Fruit fly (Drosophila melanogaster) whole organism, embryonic: ENCODE measurements around the gene CG5446.
A peak's percentile ranks its signal among the peaks of the same experiment; 100 is the strongest.

ENCODE experiments used
- Atf3 ChIP-seq: fragments of 200-800 bp; sonication (Bioruptor generic); optimal IDR thresholded peaks from 3 replicates; lab custom pipeline; 2016; ENCODE audit warnings: missing biosample characterization, missing genetic modification characterization
- B-H2 ChIP-seq: fragments of 200-800 bp; sonication (Bioruptor generic); optimal IDR thresholded peaks from 2 replicates; lab custom pipeline; 2018; ENCODE audit warnings: missing biosample characterization, mild to moderate bottlenecking, missing genetic modification characterization
- CG10147 ChIP-seq: fragments of 200-800 bp; sonication (Bioruptor generic); optimal IDR thresholded peaks from 2 replicates; lab custom pipeline; 2019; ENCODE audit warnings: missing biosample characterization, mild to moderate bottlenecking, missing genetic modification characterization, moderate library complexity
- CG10321 ChIP-seq: fragments of 200-800 bp; sonication (Bioruptor generic); IDR thresholded peaks from 2 replicates; pipeline ENCODE4 v1.3.6; 2022; ENCODE audit warnings: missing biosample characterization, missing genetic modification characterization
- CG10543 ChIP-seq: fragments of 200-800 bp; sonication (Bioruptor generic); optimal IDR thresholded peaks from 3 replicates; lab custom pipeline; 2017; ENCODE audit warnings: missing biosample characterization, mild to moderate bottlenecking, missing genetic modification characterization, moderate library complexity
- CG11398 ChIP-seq: fragments of 200-800 bp; sonication (Bioruptor generic); optimal IDR thresholded peaks from 2 replicates; lab custom pipeline; 2016; ENCODE audit warnings: missing biosample characterization, missing genetic modification characterization
- CG12104 ChIP-seq: fragments of 200-800 bp; sonication (Bioruptor generic); optimal IDR thresholded peaks from 3 replicates; lab custom pipeline; 2016; ENCODE audit warnings: missing biosample characterization, missing genetic modification characterization
- CG12769 ChIP-seq: fragments of 200-800 bp; sonication (Bioruptor generic); optimal IDR thresholded peaks from 2 replicates; lab custom pipeline; 2019; ENCODE audit warnings: missing biosample characterization, mild to moderate bottlenecking, missing genetic modification characterization, moderate library complexity
- CG13775 ChIP-seq: fragments of 200-800 bp; sonication (Bioruptor generic); optimal IDR thresholded peaks from 3 replicates; lab custom pipeline; 2017; ENCODE audit warnings: missing biosample characterization, mild to moderate bottlenecking, missing genetic modification characterization
- CG16813 ChIP-seq: fragments of 200-800 bp; sonication (Bioruptor generic); IDR thresholded peaks from 3 replicates; pipeline ENCODE4 v1.3.6; 2022; ENCODE audit warnings: missing biosample characterization, missing genetic modification characterization; ENCODE audit not compliant: partially characterized antibody
- CG16815 ChIP-seq: fragments of 200-800 bp; sonication (Bioruptor generic); optimal IDR thresholded peaks from 3 replicates; lab custom pipeline; 2017; ENCODE audit warnings: missing biosample characterization, mild to moderate bottlenecking, missing genetic modification characterization
- CG1832 ChIP-seq: fragments of 200-800 bp; sonication (Bioruptor generic); optimal IDR thresholded peaks from 2 replicates; lab custom pipeline; 2017; ENCODE audit warnings: missing biosample characterization, mild to moderate bottlenecking, missing genetic modification characterization, inconsistent platforms
- CG18764 ChIP-seq: fragments of 200-800 bp; sonication (Bioruptor generic); optimal IDR thresholded peaks from 3 replicates; lab custom pipeline; 2016; ENCODE audit warnings: missing biosample characterization, missing genetic modification characterization
- CG2116 ChIP-seq: fragments of 200-800 bp; sonication (Bioruptor generic); optimal IDR thresholded peaks from 3 replicates; lab custom pipeline; 2018; ENCODE audit warnings: missing biosample characterization, mild to moderate bottlenecking, missing genetic modification characterization
- CG31388 ChIP-seq: fragments of 200-800 bp; sonication (Bioruptor generic); optimal IDR thresholded peaks from 2 replicates; lab custom pipeline; 2016; ENCODE audit warnings: missing biosample characterization, missing genetic modification characterization
- CG32772 ChIP-seq: fragments of 200-800 bp; sonication (Bioruptor generic); IDR thresholded peaks from 2 replicates; pipeline ENCODE4 v1.3.6; 2022; ENCODE audit warnings: missing biosample characterization, missing genetic modification characterization
- CG3838 ChIP-seq: fragments of 200-800 bp; sonication (Bioruptor generic); optimal IDR thresholded peaks from 3 replicates; lab custom pipeline; 2016; ENCODE audit warnings: missing biosample characterization, missing genetic modification characterization
- CG4282 ChIP-seq: fragments of 200-800 bp; sonication (Bioruptor generic); optimal IDR thresholded peaks from 2 replicates; lab custom pipeline; 2016; ENCODE audit warnings: missing biosample characterization, missing genetic modification characterization
- CG4424 ChIP-seq: fragments of 200-800 bp; sonication (Bioruptor generic); optimal IDR thresholded peaks from 3 replicates; lab custom pipeline; 2016; ENCODE audit warnings: missing biosample characterization, missing genetic modification characterization
- CG6791 ChIP-seq: fragments of 200-800 bp; sonication (Bioruptor generic); IDR thresholded peaks from 3 replicates; pipeline ENCODE4 v1.3.6; 2022; ENCODE audit warnings: missing biosample characterization, missing genetic modification characterization; ENCODE audit not compliant: partially characterized antibody
- CG7271 ChIP-seq: fragments of 200-800 bp; sonication (Bioruptor generic); optimal IDR thresholded peaks from 2 replicates; lab custom pipeline; 2018; ENCODE audit warnings: missing biosample characterization, mild to moderate bottlenecking, missing genetic modification characterization, moderate library complexity
- Dfd ChIP-seq, 2 experiments: fragments of >200 bp; optimal IDR thresholded peaks; 2 replicates each; lab custom pipeline; 2017; ENCODE audit warnings: missing biosample characterization in 2 of 2, missing genetic modification characterization in 2 of 2
- Ets65A ChIP-seq: fragments of 200-800 bp; sonication (Bioruptor generic); peaks from one replicate; lab custom pipeline; 2016; ENCODE audit warnings: missing biosample characterization, missing genetic modification characterization
- GATAe ChIP-seq: fragments of 200-800 bp; sonication (Bioruptor generic); conservative IDR thresholded peaks from 2 replicates; pipeline ENCODE4 v1.3.6; 2022; ENCODE audit warnings: missing biosample characterization, missing genetic modification characterization
- Max ChIP-seq: fragments of 200-800 bp; sonication (Bioruptor generic); optimal IDR thresholded peaks from 2 replicates; lab custom pipeline; 2016; ENCODE audit warnings: missing biosample characterization, mild to moderate bottlenecking, missing genetic modification characterization
- NC2β ChIP-seq: fragments of 200-800 bp; sonication (Bioruptor generic); optimal IDR thresholded peaks from 2 replicates; lab custom pipeline; 2016; ENCODE audit warnings: missing biosample characterization, missing genetic modification characterization
- NfI ChIP-seq: fragments of 200-800 bp; sonication (Bioruptor generic); optimal IDR thresholded peaks from 3 replicates; lab custom pipeline; 2018; ENCODE audit warnings: missing biosample characterization, mild to moderate bottlenecking, missing genetic modification characterization, moderate library complexity
- Oli ChIP-seq: fragments of 200-800 bp; sonication (Bioruptor generic); optimal IDR thresholded peaks from 2 replicates; lab custom pipeline; 2018; ENCODE audit warnings: missing biosample characterization, mild to moderate bottlenecking, missing genetic modification characterization, moderate library complexity
- Opbp ChIP-seq: fragments of 200-800 bp; sonication (Bioruptor generic); IDR thresholded peaks from 3 replicates; pipeline ENCODE4 v1.3.6; 2022; ENCODE audit warnings: missing biosample characterization, missing genetic modification characterization; ENCODE audit not compliant: partially characterized antibody
- PHDP ChIP-seq: fragments of 200-800 bp; sonication (Bioruptor generic); optimal IDR thresholded peaks from 3 replicates; lab custom pipeline; 2018; ENCODE audit warnings: missing biosample characterization, mild to moderate bottlenecking, missing genetic modification characterization, moderate library complexity
- Six4 ChIP-seq: fragments of 200-800 bp; sonication (Bioruptor generic); optimal IDR thresholded peaks from 2 replicates; lab custom pipeline; 2016; ENCODE audit warnings: missing biosample characterization, missing genetic modification characterization
- bcd ChIP-seq: fragments of 200-800 bp; sonication (Bioruptor generic); optimal IDR thresholded peaks from 2 replicates; lab custom pipeline; 2017; ENCODE audit warnings: missing biosample characterization, mild to moderate bottlenecking, missing genetic modification characterization
- bigmax ChIP-seq: fragments of 200-800 bp; sonication (Bioruptor generic); optimal IDR thresholded peaks from 2 replicates; lab custom pipeline; 2018; ENCODE audit warnings: missing biosample characterization, mild to moderate bottlenecking, missing genetic modification characterization
- chif ChIP-seq, 2 experiments: fragments of 200-800 bp; sonication (Bioruptor generic); optimal IDR thresholded peaks; 3 replicates each; lab custom pipeline; 2016; ENCODE audit warnings: missing biosample characterization in 2 of 2, missing genetic modification characterization in 2 of 2
- dmrt11E ChIP-seq: fragments of 200-800 bp; sonication (Bioruptor generic); optimal IDR thresholded peaks from 3 replicates; lab custom pipeline; 2018; ENCODE audit warnings: missing biosample characterization, mild to moderate bottlenecking, missing genetic modification characterization, moderate library complexity
- dmrt99B ChIP-seq: fragments of 200-800 bp; sonication (Bioruptor generic); optimal IDR thresholded peaks from 2 replicates; lab custom pipeline; 2018; ENCODE audit warnings: missing biosample characterization, mild to moderate bottlenecking, missing genetic modification characterization, moderate library complexity
- dpn ChIP-seq, 2 experiments: fragments of 200-800 bp; sonication (Bioruptor generic); optimal IDR thresholded peaks; 3 replicates each; lab custom pipeline; 2016; ENCODE audit warnings: missing biosample characterization in 2 of 2, missing genetic modification characterization in 2 of 2
- eyg ChIP-seq: fragments of 200-800 bp; sonication (Bioruptor generic); optimal IDR thresholded peaks from 3 replicates; lab custom pipeline; 2016; ENCODE audit warnings: missing biosample characterization, missing genetic modification characterization
- ftz-f1 ChIP-seq: fragments of 200-800 bp; sonication (Bioruptor generic); optimal IDR thresholded peaks from 2 replicates; lab custom pipeline; 2016; ENCODE audit warnings: missing biosample characterization, missing genetic modification characterization
- gfzf ChIP-seq: fragments of 200-800 bp; sonication (Bioruptor generic); optimal IDR thresholded peaks from 2 replicates; lab custom pipeline; 2016; ENCODE audit warnings: missing biosample characterization, mild to moderate bottlenecking, missing genetic modification characterization, moderate library complexity
- grau ChIP-seq: fragments of 200-800 bp; optimal IDR thresholded peaks from 3 replicates; lab custom pipeline; 2019; ENCODE audit warnings: missing biosample characterization, mild to moderate bottlenecking, missing genetic modification characterization, moderate library complexity
- kah ChIP-seq: fragments of 200-800 bp; sonication (Bioruptor generic); optimal IDR thresholded peaks from 2 replicates; lab custom pipeline; 2018; ENCODE audit warnings: missing biosample characterization, mild to moderate bottlenecking, missing genetic modification characterization
- kay ChIP-seq: fragments of 200-800 bp; sonication (Bioruptor generic); optimal IDR thresholded peaks from 2 replicates; lab custom pipeline; 2016; ENCODE audit warnings: missing biosample characterization, missing genetic modification characterization
- nerfin-1 ChIP-seq: fragments of 200-800 bp; sonication (Bioruptor generic); optimal IDR thresholded peaks from 3 replicates; lab custom pipeline; 2019; ENCODE audit warnings: missing biosample characterization, mild to moderate bottlenecking, missing genetic modification characterization, moderate library complexity
- odd ChIP-seq: fragments of 200-800 bp; sonication (Bioruptor generic); optimal IDR thresholded peaks from 2 replicates; lab custom pipeline; 2017; ENCODE audit warnings: missing biosample characterization, mild to moderate bottlenecking, missing genetic modification characterization
- p53 ChIP-seq: fragments of 200-800 bp; sonication (Bioruptor generic); optimal IDR thresholded peaks from 2 replicates; lab custom pipeline; 2016; ENCODE audit warnings: missing biosample characterization, missing genetic modification characterization
- pzg ChIP-seq: fragments of 200-800 bp; sonication (Bioruptor generic); optimal IDR thresholded peaks from 3 replicates; lab custom pipeline; 2018; ENCODE audit warnings: missing biosample characterization, mild to moderate bottlenecking, missing genetic modification characterization, moderate library complexity
- seq ChIP-seq: fragments of 200-800 bp; sonication (Bioruptor generic); IDR thresholded peaks from 2 replicates; pipeline ENCODE4 v1.3.6; 2022; ENCODE audit warnings: missing biosample characterization, missing genetic modification characterization

The CG5446 gene

dm6 chr2L:12460767-12461739, 33.5 kb upstream of the CG5446 start (continued):
- TF ChIP-seq Dfd (GFP tag; optimal IDR thresholded peaks at IDR 0.05; lab: Kevin White, UChicago) (no peak), kay (peak; percentile 36), kah (GFP tag; lab: Kevin White, UChicago) (peak; percentile 78), CG4424 (GFP tag; lab: Kevin White, UChicago) (no peak), pzg (GFP tag; lab: Kevin White, UChicago) (peak; percentile 3), CG10321 (GFP tag; lab: Robert Waterston, UW) (no peak), grau (tag; lab: Kevin White, UChicago) (peak; percentile 38), CG6791 (GFP tag; lab: Robert Waterston, UW) (no peak), CG12104 (peak; percentile 28), dmrt11E (tag; lab: Kevin White, UChicago) (peak; percentile 20), B-H2 (GFP tag; lab: Kevin White, UChicago) (peak; percentile 92), nerfin-1 (peak; percentile 92), Six4 (GFP tag; lab: Kevin White, UChicago) (no peak), CG12769 (tag; lab: Kevin White, UChicago) (peak; percentile 56), Max (GFP tag; lab: Kevin White, UChicago) (peak; percentile 75), p53 (GFP tag; lab: Kevin White, UChicago) (no peak), GATAe (GFP tag; lab: Robert Waterston, UW) (no peak), CG3838 (GFP tag; lab: Kevin White, UChicago) (peak; percentile 49), CG2116 (GFP tag; lab: Kevin White, UChicago) (peak; percentile 55), CG11398 (GFP tag; lab: Kevin White, UChicago) (no peak), PHDP (tag; lab: Kevin White, UChicago) (peak; percentile 61), CG7271 (tag; lab: Kevin White, UChicago) (peak; percentile 64), CG31388 (GFP tag; lab: Kevin White, UChicago) (no peak), CG16815 (GFP tag; lab: Kevin White, UChicago) (no peak), NC2β (peak; percentile 59), CG13775 (GFP tag; lab: Kevin White, UChicago) (peak; percentile 8), NfI (GFP tag; lab: Kevin White, UChicago) (peak; percentile 47), Oli (tag; lab: Kevin White, UChicago) (peak; percentile 12), ftz-f1 (GFP tag; lab: Kevin White, UChicago) (no peak), CG32772 (GFP tag; lab: Robert Waterston, UW) (no peak), Ets65A (GFP tag; lab: Kevin White, UChicago) (no peak), CG10543 (GFP tag; lab: Kevin White, UChicago) (peak; percentile 97), Opbp (GFP tag; lab: Robert Waterston, UW) (0 out of 3 replicates have a peak, but pooled peaks have one; percentile 22), dmrt99B (tag; lab: Kevin White, UChicago) (peak; percentile 40), bcd (GFP tag; lab: Kevin White, UChicago) (peak; percentile 50), bigmax (GFP tag; lab: Kevin White, UChicago) (peak; percentile 23), CG10147 (peak; percentile 69), eyg (GFP tag; lab: Kevin White, UChicago) (peak; percentile 32), CG16813 (GFP tag; lab: Robert Waterston, UW) (no peak; the same call in 2 of the 3 replicates), CG1832 (GFP tag; lab: Kevin White, UChicago) (no peak), odd (peak; percentile 71), gfzf (no peak), seq (peak; percentile 71; the same call in 1 of the 2 replicates), dpn (GFP tag; optimal IDR thresholded peaks at IDR 0.05; lab: Kevin White, UChicago) (peak; percentile 3 to 33), Atf3 (GFP tag; lab: Kevin White, UChicago) (no peak), chif (GFP tag; optimal IDR thresholded peaks at IDR 0.05; lab: Kevin White, UChicago) (peak in 1 of 2 experiments; percentile 8), CG4282 (no peak), CG18764 (peak; percentile 14)
